Fruit fly (Drosophila melanogaster) whole organism, embryonic: Measurements from ENCODE around the gene shams.

Source experiments
- CG10366 ChIP-seq: fragments of 200-800 bp; sonication (Bioruptor generic); IDR thresholded peaks from 2 replicates; pipeline ENCODE4 v1.3.6; 2022; ENCODE audit warnings: missing biosample characterization, missing genetic modification characterization
- CG11247 ChIP-seq: fragments of 200-800 bp; sonication (Bioruptor generic); IDR thresholded peaks from 2 replicates; pipeline ENCODE4 v1.3.6; 2022; ENCODE audit warnings: missing biosample characterization, missing genetic modification characterization
- CG11504 ChIP-seq: fragments of 200-800 bp; sonication (Bioruptor generic); optimal IDR thresholded peaks from 3 replicates; lab custom pipeline; 2019; ENCODE audit warnings: missing biosample characterization, mild to moderate bottlenecking, missing genetic modification characterization, moderate library complexity
- CG12236 ChIP-seq: fragments of 200-800 bp; sonication (Bioruptor generic); optimal IDR thresholded peaks from 2 replicates; lab custom pipeline; 2016; ENCODE audit warnings: missing biosample characterization, missing genetic modification characterization
- CG13296 ChIP-seq: fragments of 200-800 bp; sonication (Bioruptor generic); optimal IDR thresholded peaks from 3 replicates; lab custom pipeline; 2018; ENCODE audit warnings: missing biosample characterization, mild to moderate bottlenecking, missing genetic modification characterization
- CG14860 ChIP-seq: fragments of 200-800 bp; sonication (Bioruptor generic); IDR thresholded peaks from 3 replicates; pipeline ENCODE4 v1.3.6; 2022; ENCODE audit warnings: missing biosample characterization, missing genetic modification characterization; ENCODE audit not compliant: partially characterized antibody
- CG14965 ChIP-seq: fragments of 200-800 bp; sonication (Bioruptor generic); optimal IDR thresholded peaks from 2 replicates; lab custom pipeline; 2016; ENCODE audit warnings: missing biosample characterization, missing genetic modification characterization, borderline replicate concordance
- CG15269 ChIP-seq: fragments of 200-800 bp; sonication (Bioruptor generic); optimal IDR thresholded peaks from 2 replicates; lab custom pipeline; 2018; ENCODE audit warnings: missing biosample characterization, mild to moderate bottlenecking, missing genetic modification characterization, moderate library complexity
- CG15479 ChIP-seq: fragments of 200-800 bp; sonication (Bioruptor generic); optimal IDR thresholded peaks from 3 replicates; lab custom pipeline; 2019; ENCODE audit warnings: missing biosample characterization, mild to moderate bottlenecking, missing genetic modification characterization, moderate library complexity
- CG1602 ChIP-seq: fragments of 200-800 bp; sonication (Bioruptor generic); optimal IDR thresholded peaks from 3 replicates; lab custom pipeline; 2016; ENCODE audit warnings: missing biosample characterization, missing genetic modification characterization
- CG16779 ChIP-seq: fragments of 200-800 bp; sonication (Bioruptor generic); IDR thresholded peaks from 2 replicates; pipeline ENCODE4 v1.3.6; 2022; ENCODE audit warnings: missing biosample characterization, missing genetic modification characterization
- CG17829 ChIP-seq: fragments of 200-800 bp; optimal IDR thresholded peaks from 2 replicates; lab custom pipeline; 2019; ENCODE audit warnings: missing biosample characterization, mild to moderate bottlenecking, missing genetic modification characterization, moderate library complexity
- CG3065 ChIP-seq: fragments of 200-800 bp; sonication (Bioruptor generic); optimal IDR thresholded peaks from 2 replicates; lab custom pipeline; 2016; ENCODE audit warnings: missing biosample characterization, missing genetic modification characterization
- CG32767 ChIP-seq: fragments of 200-800 bp; sonication (Bioruptor generic); IDR thresholded peaks from 2 replicates; pipeline ENCODE4 v1.3.6; 2022; ENCODE audit warnings: missing biosample characterization, missing genetic modification characterization
- CG6254 ChIP-seq: fragments of 200-800 bp; sonication (Bioruptor generic); optimal IDR thresholded peaks from 3 replicates; lab custom pipeline; 2017; ENCODE audit warnings: mild to moderate bottlenecking, missing biosample characterization, missing genetic modification reagents, missing genetic modification characterization
- CG6683 ChIP-seq: fragments of 200-800 bp; sonication (Bioruptor generic); optimal IDR thresholded peaks from 2 replicates; lab custom pipeline; 2017; ENCODE audit warnings: missing biosample characterization, mild to moderate bottlenecking, missing genetic modification characterization, missing genetic modification reagents
- CG7556 ChIP-seq: fragments of 200-800 bp; sonication (Bioruptor generic); optimal IDR thresholded peaks from 2 replicates; lab custom pipeline; 2017; ENCODE audit warnings: missing biosample characterization, mild to moderate bottlenecking, missing genetic modification characterization
- CG7987 ChIP-seq: fragments of 200-800 bp; sonication (Bioruptor generic); optimal IDR thresholded peaks from 2 replicates; lab custom pipeline; 2018; ENCODE audit warnings: missing biosample characterization, mild to moderate bottlenecking, missing genetic modification characterization, moderate library complexity
- D19B ChIP-seq: fragments of 200-800 bp; sonication (Bioruptor generic); optimal IDR thresholded peaks from 2 replicates; lab custom pipeline; 2017; ENCODE audit warnings: missing biosample characterization, mild to moderate bottlenecking, missing genetic modification characterization
- H15 ChIP-seq: fragments of 200-800 bp; sonication (Bioruptor generic); IDR thresholded peaks from 3 replicates; pipeline ENCODE4 v1.3.6; 2022; ENCODE audit warnings: missing biosample characterization, missing genetic modification characterization
- Hand ChIP-seq: fragments of 200-800 bp; sonication (Bioruptor generic); optimal IDR thresholded peaks from 2 replicates; lab custom pipeline; 2017; ENCODE audit warnings: mild to moderate bottlenecking, missing biosample characterization, missing genetic modification reagents, missing genetic modification characterization
- Hey ChIP-seq: fragments of 200-800 bp; sonication (Bioruptor generic); optimal IDR thresholded peaks from 3 replicates; lab custom pipeline; 2018; ENCODE audit warnings: missing biosample characterization, mild to moderate bottlenecking, missing genetic modification characterization
- Hmr ChIP-seq: fragments of 200-800 bp; sonication (Bioruptor generic); optimal IDR thresholded peaks from 3 replicates; lab custom pipeline; 2017; ENCODE audit warnings: mild to moderate bottlenecking, missing biosample characterization, missing genetic modification reagents, missing genetic modification characterization
- Hsf ChIP-seq: fragments of 200-800 bp; sonication (Bioruptor generic); optimal IDR thresholded peaks from 3 replicates; lab custom pipeline; 2016; ENCODE audit warnings: missing biosample characterization, missing genetic modification characterization
- Lhr ChIP-seq: fragments of 200-800 bp; sonication (Bioruptor generic); optimal IDR thresholded peaks from 3 replicates; lab custom pipeline; 2017; ENCODE audit warnings: mild to moderate bottlenecking, missing biosample characterization, missing genetic modification reagents, missing genetic modification characterization
- Lpt ChIP-seq: fragments of >200 bp; optimal IDR thresholded peaks from 2 replicates; lab custom pipeline; 2018; ENCODE audit warnings: missing biosample characterization, missing genetic modification characterization
- NC2β ChIP-seq: fragments of 200-800 bp; sonication (Bioruptor generic); optimal IDR thresholded peaks from 2 replicates; lab custom pipeline; 2016; ENCODE audit warnings: missing biosample characterization, missing genetic modification characterization
- NFAT ChIP-seq: fragments of 200-800 bp; sonication (Bioruptor generic); IDR thresholded peaks from 2 replicates; pipeline ENCODE4 v1.3.6; 2022; ENCODE audit warnings: missing biosample characterization, missing genetic modification characterization
- Oli ChIP-seq: fragments of 200-800 bp; sonication (Bioruptor generic); optimal IDR thresholded peaks from 2 replicates; lab custom pipeline; 2018; ENCODE audit warnings: missing biosample characterization, mild to moderate bottlenecking, missing genetic modification characterization, moderate library complexity
- Scr ChIP-seq: fragments of 200-800 bp; sonication (Bioruptor generic); IDR thresholded peaks from 2 replicates; pipeline ENCODE4 v1.3.6; 2022; ENCODE audit warnings: missing biosample characterization, missing genetic modification characterization; ENCODE audit not compliant: partially characterized antibody
- Side ChIP-seq: fragments of 200-800 bp; sonication (Bioruptor generic); optimal IDR thresholded peaks from 2 replicates; lab custom pipeline; 2016; ENCODE audit warnings: missing biosample characterization, missing genetic modification characterization
- Stat92E ChIP-seq, 3 experiments: fragments of >200 bp in 2 of 3; fragments of 200-800 bp in 1 of 3; sonication (Bioruptor generic) in 1 of 3; optimal IDR thresholded peaks; 2 replicates each; lab custom pipeline; 2017 to 2019; ENCODE audit warnings: missing biosample characterization in 3 of 3, missing genetic modification characterization in 3 of 3, mild to moderate bottlenecking in 1 of 3, moderate library complexity in 1 of 3
- Tbp ChIP-seq: fragments of >200 bp; optimal IDR thresholded peaks from 2 replicates; lab custom pipeline; 2018; ENCODE audit warnings: missing biosample characterization, missing genetic modification characterization
- Vsx1 ChIP-seq: fragments of 200-800 bp; sonication (Bioruptor generic); optimal IDR thresholded peaks from 2 replicates; lab custom pipeline; 2017; ENCODE audit warnings: missing biosample characterization, mild to moderate bottlenecking, missing genetic modification characterization, missing genetic modification reagents
- ab ChIP-seq: fragments of 200-800 bp; sonication (Bioruptor generic); optimal IDR thresholded peaks from 2 replicates; lab custom pipeline; 2016; ENCODE audit warnings: missing biosample characterization, missing genetic modification characterization
- bab2 ChIP-seq: fragments of 200-800 bp; sonication (Bioruptor generic); optimal IDR thresholded peaks from 2 replicates; lab custom pipeline; 2016; ENCODE audit warnings: missing biosample characterization, missing genetic modification characterization
- eyg ChIP-seq: fragments of 200-800 bp; sonication (Bioruptor generic); optimal IDR thresholded peaks from 3 replicates; lab custom pipeline; 2016; ENCODE audit warnings: missing biosample characterization, missing genetic modification characterization
- fd96Cb ChIP-seq: fragments of 200-800 bp; sonication (Bioruptor generic); optimal IDR thresholded peaks from 2 replicates; lab custom pipeline; 2018; ENCODE audit warnings: missing biosample characterization, mild to moderate bottlenecking, missing genetic modification characterization, moderate library complexity
- gce ChIP-seq: fragments of 200-800 bp; sonication (Bioruptor generic); IDR thresholded peaks from 3 replicates; pipeline ENCODE4 v1.3.6; 2022; ENCODE audit warnings: missing biosample characterization, missing genetic modification characterization
- gro ChIP-seq: fragments of 200-800 bp; sonication (Bioruptor generic); optimal IDR thresholded peaks from 2 replicates; lab custom pipeline; 2016; ENCODE audit warnings: missing biosample characterization, missing genetic modification characterization
- her ChIP-seq: fragments of 200-800 bp; sonication (Bioruptor generic); optimal IDR thresholded peaks from 2 replicates; lab custom pipeline; 2016; ENCODE audit warnings: missing biosample characterization, missing genetic modification characterization
- mam ChIP-seq: fragments of 200-800 bp; sonication (Bioruptor generic); optimal IDR thresholded peaks from 3 replicates; lab custom pipeline; 2016; ENCODE audit warnings: missing biosample characterization, missing genetic modification characterization
- odd ChIP-seq: fragments of 200-800 bp; sonication (Bioruptor generic); optimal IDR thresholded peaks from 2 replicates; lab custom pipeline; 2017; ENCODE audit warnings: missing biosample characterization, mild to moderate bottlenecking, missing genetic modification characterization
- phol ChIP-seq: fragments of 200-800 bp; sonication (Bioruptor generic); optimal IDR thresholded peaks from 3 replicates; lab custom pipeline; 2018; ENCODE audit warnings: missing biosample characterization, mild to moderate bottlenecking, missing genetic modification characterization, moderate library complexity
- pros ChIP-seq: fragments of 200-800 bp; sonication (Bioruptor generic); optimal IDR thresholded peaks from 3 replicates; lab custom pipeline; 2019; ENCODE audit warnings: missing biosample characterization, mild to moderate bottlenecking, missing genetic modification characterization, moderate library complexity
- sim ChIP-seq: fragments of 200-800 bp; sonication (Bioruptor generic); IDR thresholded peaks from 2 replicates; pipeline ENCODE4 v1.3.6; 2022; ENCODE audit warnings: missing biosample characterization, missing genetic modification characterization
- slp2 ChIP-seq: fragments of 200-800 bp; sonication (Bioruptor generic); optimal IDR thresholded peaks from 2 replicates; lab custom pipeline; 2016; ENCODE audit warnings: missing biosample characterization, missing genetic modification characterization
- tna ChIP-seq: fragments of 200-800 bp; sonication (Bioruptor generic); IDR thresholded peaks from 2 replicates; pipeline ENCODE4 v1.3.6; 2022; ENCODE audit warnings: missing biosample characterization, missing genetic modification characterization; ENCODE audit not compliant: partially characterized antibody
- zf30C ChIP-seq: fragments of 200-800 bp; sonication (Bioruptor generic); optimal IDR thresholded peaks from 3 replicates; lab custom pipeline; 2018; ENCODE audit warnings: missing biosample characterization, mild to moderate bottlenecking, missing genetic modification characterization

Gene shams

DNA sequence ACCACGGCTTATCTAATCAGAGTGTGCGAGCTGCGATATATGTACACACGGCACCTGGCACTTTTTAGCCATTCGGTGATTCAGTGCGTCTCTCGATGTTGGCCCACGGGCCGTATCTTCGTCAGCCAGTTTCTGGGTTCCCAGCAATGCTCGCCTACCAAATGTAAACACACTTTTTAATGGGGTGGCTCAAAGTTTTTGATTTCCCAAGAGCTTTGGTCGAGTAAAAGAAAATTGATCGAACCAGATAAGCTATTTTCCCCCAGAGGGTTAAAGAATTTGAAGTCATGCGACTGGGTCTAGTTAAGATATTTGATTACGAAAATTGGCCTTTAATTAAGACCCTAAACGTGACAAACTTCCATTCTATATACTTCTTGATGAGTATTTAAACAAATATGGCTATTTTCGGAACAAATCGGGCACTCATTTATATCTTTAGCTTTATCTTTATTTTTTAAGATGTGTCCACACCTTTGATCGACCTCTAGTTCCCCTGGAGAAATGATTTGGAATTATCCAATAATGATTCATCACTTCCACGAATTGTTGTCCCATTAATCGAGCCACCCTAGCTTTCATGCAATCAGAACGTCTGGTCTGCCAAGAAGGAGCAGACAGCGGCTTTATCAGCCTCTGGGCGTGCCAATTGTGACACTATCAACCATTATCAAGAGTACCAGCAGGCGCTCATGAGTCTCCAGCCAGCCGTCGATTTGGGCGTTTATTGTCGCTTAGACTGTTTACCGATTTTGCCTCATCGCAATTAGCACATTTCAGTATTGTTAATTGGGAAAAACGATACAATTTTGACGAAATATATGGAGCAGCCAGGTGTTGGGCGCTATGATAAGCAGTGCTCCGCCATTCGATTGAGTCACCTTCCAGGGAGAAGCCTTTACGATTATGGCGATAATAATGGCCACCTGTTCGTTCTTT lies 46.9 kb downstream of the shams start (continued):
- TF ChIP-seq Oli, result no peak
- TF ChIP-seq Scr (GFP tag; lab: Robert Waterston, UW), result no peak
- no peak for TF ChIP-seq Hey
- TF ChIP-seq ab, result no peak
- peak; percentile 48 for TF ChIP-seq CG13296 (GFP tag; lab: Kevin White, UChicago)
- TF ChIP-seq sim (GFP tag; lab: Robert Waterston, UW), result no peak
- peak; percentile 23 for TF ChIP-seq phol (tag; lab: Kevin White, UChicago)
- TF ChIP-seq CG10366, result no peak
- TF ChIP-seq tna (GFP tag; lab: Robert Waterston, UW), result no peak
- TF ChIP-seq CG16779 (GFP tag; lab: Robert Waterston, UW), result no peak
- TF ChIP-seq CG14860, result no peak
- TF ChIP-seq fd96Cb (tag; lab: Kevin White, UChicago), result no peak
- TF ChIP-seq gce (GFP tag; lab: Robert Waterston, UW), result no peak
- no peak for TF ChIP-seq Stat92E (GFP tag; optimal IDR thresholded peaks at IDR 0.05; lab: Kevin White, UChicago)
- no peak for TF ChIP-seq CG7556 (GFP tag; lab: Kevin White, UChicago)
- peak; percentile 65 for TF ChIP-seq mam (GFP tag; lab: Kevin White, UChicago)
- no peak for TF ChIP-seq CG6254 (GFP tag; lab: Kevin White, UChicago)
- no peak for TF ChIP-seq zf30C (GFP tag; lab: Kevin White, UChicago)
- peak; percentile 20 for TF ChIP-seq odd (GFP tag; lab: Kevin White, UChicago)
- no peak for TF ChIP-seq Lpt (GFP tag; lab: Kevin White, UChicago)
- TF ChIP-seq CG1602 (GFP tag; lab: Kevin White, UChicago), result no peak
- no peak for TF ChIP-seq CG32767 (GFP tag; lab: Robert Waterston, UW)
- no peak for TF ChIP-seq Vsx1 (GFP tag; lab: Kevin White, UChicago)
- TF ChIP-seq pros, result peak; percentile 4
- TF ChIP-seq CG11504 (tag; lab: Kevin White, UChicago), result no peak
- no peak for TF ChIP-seq CG11247 (GFP tag; lab: Robert Waterston, UW)
- no peak for TF ChIP-seq CG14965 (GFP tag; lab: Kevin White, UChicago)
- no peak for TF ChIP-seq H15 (GFP tag; lab: Robert Waterston, UW)
- no peak for TF ChIP-seq Side
- TF ChIP-seq D19B (GFP tag; lab: Kevin White, UChicago), result peak; percentile 52
- TF ChIP-seq CG3065 (GFP tag; lab: Kevin White, UChicago), result no peak
- TF ChIP-seq slp2 (GFP tag; lab: Kevin White, UChicago), result no peak
- TF ChIP-seq NFAT (GFP tag; lab: Robert Waterston, UW), result peak; percentile 20; the same call in 1 of the 2 replicates
- peak; percentile 4 for TF ChIP-seq CG17829 (tag; lab: Kevin White, UChicago)
- TF ChIP-seq CG15479, result no peak
- TF ChIP-seq CG7987 (GFP tag; lab: Kevin White, UChicago), result no peak
- TF ChIP-seq CG15269 (tag; lab: Kevin White, UChicago), result no peak
- no peak for TF ChIP-seq Tbp (GFP tag; lab: Kevin White, UChicago)
- no peak for TF ChIP-seq CG6683 (GFP tag; lab: Kevin White, UChicago)
- no peak for TF ChIP-seq Lhr (GFP tag; lab: Kevin White, UChicago)
- no peak for TF ChIP-seq bab2 (GFP tag; lab: Kevin White, UChicago)
- no peak for TF ChIP-seq eyg (GFP tag; lab: Kevin White, UChicago)
- TF ChIP-seq Hand (GFP tag; lab: Kevin White, UChicago), result peak; percentile 63
- TF ChIP-seq Hsf (GFP tag; lab: Kevin White, UChicago), result peak; percentile 29
- TF ChIP-seq gro (GFP tag; lab: Kevin White, UChicago), result no peak
- TF ChIP-seq Hmr, result no peak
- no peak for TF ChIP-seq her
- TF ChIP-seq CG12236 (GFP tag; lab: Kevin White, UChicago), result no peak
- TF ChIP-seq NC2β (GFP tag; lab: Kevin White, UChicago), result no peak
